Worm (Caenorhabditis elegans): Measurements from ENCODE around the gene Y48E1C.1.

Y48E1C.1 gene

DNA sequence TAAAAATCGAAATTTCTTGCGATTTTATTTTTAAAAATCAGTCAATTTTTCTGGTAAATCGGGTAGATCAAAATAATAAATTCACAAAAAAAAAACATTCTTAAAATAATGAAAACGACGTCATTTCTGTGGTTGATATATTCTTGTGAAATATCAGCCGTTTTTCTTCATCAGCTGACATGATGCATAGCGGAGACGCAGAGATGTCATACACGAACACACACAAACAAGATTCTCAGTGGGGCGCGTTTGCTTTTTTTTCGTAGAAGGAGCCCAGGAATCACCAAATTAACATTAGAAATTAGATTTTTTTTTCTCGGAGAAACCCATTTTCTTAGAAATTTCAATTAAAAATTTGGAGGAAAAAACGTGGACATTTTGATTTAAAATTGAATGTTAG is 32.9 kb downstream of the Y48E1C.1 start (continued):
- no peak for TF ChIP-seq F37B4.10 (GFP tag; IDR thresholded peaks at IDR 0.05)
- no peak for TF ChIP-seq rec-8 (tag; optimal IDR thresholded peaks at IDR 0.05)
- no peak for TF ChIP-seq snpc-4 (GFP tag; optimal IDR thresholded peaks at IDR 0.05)
- TF ChIP-seq snpc-4 (tag; optimal IDR thresholded peaks at IDR 0.05): peak in 3 of 4 experiments; percentile 28 to 47 (median 40)
- TF ChIP-seq K12H6.12 (tag; optimal IDR thresholded peaks at IDR 0.05): peak; percentile 51
- TF ChIP-seq egrh-3 (GFP tag; IDR thresholded peaks at IDR 0.05): no peak
- TF ChIP-seq xnd-1 (tag; optimal IDR thresholded peaks at IDR 0.05): no peak
- no peak for TF ChIP-seq unc-130 (GFP tag; optimal IDR thresholded peaks at IDR 0.05)
- peak; percentile 65 for TF ChIP-seq hmg-1.2 (GFP tag; IDR thresholded peaks at IDR 0.05)
- TF ChIP-seq akir-1 (GFP tag; optimal IDR thresholded peaks at IDR 0.05): no peak
- peak; percentile 81 for TF ChIP-seq cebp-1 (GFP tag; IDR thresholded peaks at IDR 0.05)
- peak; percentile 92 for TF ChIP-seq cebp-1 (tag; optimal IDR thresholded peaks at IDR 0.05)
- TF ChIP-seq snpc-1.1 (tag; optimal IDR thresholded peaks at IDR 0.05; ENCODE audit: insufficient read depth): no peak
- TF ChIP-seq ceh-27 (GFP tag; optimal IDR thresholded peaks at IDR 0.05): peak; percentile 32
- TF ChIP-seq bed-2 (GFP tag; IDR thresholded peaks at IDR 0.05): no peak
- 0 out of 2 replicates have a peak, but pooled peaks have one; percentile 18 for TF ChIP-seq B0336.3 (GFP tag; IDR thresholded peaks at IDR 0.05)
- no peak for TF ChIP-seq madf-6 (GFP tag; IDR thresholded peaks at IDR 0.05)
- TF ChIP-seq gei-17 (GFP tag; optimal IDR thresholded peaks at IDR 0.05): no peak
- no peak for TF ChIP-seq sdz-38 (tag; optimal IDR thresholded peaks at IDR 0.05)
- TF ChIP-seq ekl-4 (GFP tag; IDR thresholded peaks at IDR 0.05): 0 out of 2 replicates have a peak, but pooled peaks have one; percentile 43
- no peak for TF ChIP-seq ccch-3 (GFP tag; optimal IDR thresholded peaks at IDR 0.05)
- no peak for TF ChIP-seq Y79H2A.3 (GFP tag; conservative IDR thresholded peaks at IDR 0.05)
- no peak for TF ChIP-seq unc-62 (GFP tag; optimal IDR thresholded peaks at IDR 0.05)
- no peak for TF ChIP-seq hlh-26 (GFP tag; conservative IDR thresholded peaks at IDR 0.05)
- peak; percentile 28 for TF ChIP-seq tbp1 (GFP tag; optimal IDR thresholded peaks at IDR 0.05)
- no peak for TF ChIP-seq ceh-79 (tag; optimal IDR thresholded peaks at IDR 0.05)
- peak in 1 of 3 experiments; percentile 37 for TF ChIP-seq lin-35 (GFP tag; optimal IDR thresholded peaks at IDR 0.05)
- no peak for TF ChIP-seq lsl-1 (GFP tag; optimal IDR thresholded peaks at IDR 0.05)
- TF ChIP-seq ZK185.1 (tag; optimal IDR thresholded peaks at IDR 0.05; ENCODE audit: poor library complexity, severe bottlenecking): no peak
- no peak for TF ChIP-seq zfh-2 (GFP tag; conservative IDR thresholded peaks at IDR 0.05)
- TF ChIP-seq somi-1 (GFP tag; optimal IDR thresholded peaks at IDR 0.05): peak; percentile 16
- TF ChIP-seq attf-5 (GFP tag; optimal IDR thresholded peaks at IDR 0.05): peak; percentile 87
- peak in 1 of 2 experiments; percentile 16 for TF ChIP-seq let-607 (tag; optimal IDR thresholded peaks at IDR 0.05)
- TF ChIP-seq nhr-120 (GFP tag; IDR thresholded peaks at IDR 0.05): no peak
- no peak for TF ChIP-seq C17E4.6 (GFP tag; IDR thresholded peaks at IDR 0.05)
- TF ChIP-seq ztf-25 (GFP tag; IDR thresholded peaks at IDR 0.05): no peak
- no peak for TF ChIP-seq nfya-1 (tag; optimal IDR thresholded peaks at IDR 0.05; ENCODE audit: borderline replicate concordance, insufficient read depth)
- TF ChIP-seq sea-2 (GFP tag; IDR thresholded peaks at IDR 0.05): no peak
- no peak for TF ChIP-seq sptf-2 (GFP tag; optimal IDR thresholded peaks at IDR 0.05)
- no peak for TF ChIP-seq ztf-22 (GFP tag; optimal IDR thresholded peaks at IDR 0.05)
- no peak for TF ChIP-seq athp-1 (tag; optimal IDR thresholded peaks at IDR 0.05)
- TF ChIP-seq dpl-1 (GFP tag; optimal IDR thresholded peaks at IDR 0.05): no peak
- no peak for TF ChIP-seq lin-26 (GFP tag; IDR thresholded peaks at IDR 0.05)
- no peak for TF ChIP-seq ztf-3 (GFP tag; optimal IDR thresholded peaks at IDR 0.05)
- no peak for TF ChIP-seq bed-1 (GFP tag; IDR thresholded peaks at IDR 0.05)
- TF ChIP-seq snpc-1.3 (tag; optimal IDR thresholded peaks at IDR 0.05; ENCODE audit: insufficient read depth): no peak
- TF ChIP-seq F49E8.2 (tag; optimal IDR thresholded peaks at IDR 0.05; ENCODE audit: insufficient read depth): no peak
- TF ChIP-seq madf-3 (GFP tag; IDR thresholded peaks at IDR 0.05): no peak
